Worm (Caenorhabditis elegans) whole organism, L1 larva: ENCODE measurements around the gene srj-37.

Experiments used
- C16A3.4 ChIP-seq: fragments of 150-350 bp; optimal IDR thresholded peaks from 2 replicates; lab custom pipeline; 2014; ENCODE audit warnings: missing biosample characterization, missing genetic modification characterization
- F16B12.6 ChIP-seq: fragments of 150-350 bp; optimal IDR thresholded peaks from 2 replicates; lab custom pipeline; 2014; ENCODE audit warnings: missing biosample characterization, missing genetic modification characterization
- ama-1 ChIP-seq: fragments of 150-350 bp; optimal IDR thresholded peaks from 2 replicates; lab custom pipeline; 2014
- ceh-82 ChIP-seq, 3 experiments: fragments of 150-350 bp in 1 of 3; sonication (generic microtip) in 2 of 3; optimal IDR thresholded peaks; 2 replicates each; lab custom pipeline; 2014 to 2017; ENCODE audit warnings: missing biosample characterization in 3 of 3, missing genetic modification characterization in 3 of 3
- ces-1 ChIP-seq: fragments of 150-350 bp; optimal IDR thresholded peaks from 2 replicates; lab custom pipeline; 2014; ENCODE audit warnings: missing biosample characterization, missing genetic modification reagents, missing genetic modification characterization
- dpl-1 ChIP-seq, 3 experiments: fragments of 150-350 bp in 2 of 3; sonication (generic microtip) in 1 of 3; optimal IDR thresholded peaks; 2 replicates each; lab custom pipeline; 2014 to 2017; ENCODE audit warnings: missing biosample characterization in 3 of 3, missing genetic modification characterization in 3 of 3, missing genetic modification reagents in 3 of 3
- dsc-1 ChIP-seq: sonication (generic microtip); optimal IDR thresholded peaks from 2 replicates; lab custom pipeline; 2016; ENCODE audit warnings: mild to moderate bottlenecking, missing genetic modification characterization, missing compliant biosample characterization
- efl-1 ChIP-seq, 4 experiments: fragments of 150-350 bp; optimal IDR thresholded peaks in 3 of 4; peaks in 1 of 4; 1 replicate in 1 of 4; 2 replicates in 3 of 4; lab custom pipeline; 2014; ENCODE audit warnings: missing biosample characterization in 2 of 4, missing genetic modification characterization in 2 of 4, missing genetic modification reagents in 2 of 4
- elt-3 ChIP-seq, 6 experiments: fragments of 150-350 bp in 1 of 6; sonication (generic microtip); optimal IDR thresholded peaks; 2 replicates each; lab custom pipeline; 2017 to 2018; ENCODE audit warnings: missing biosample characterization in 6 of 6, missing genetic modification characterization in 6 of 6, inconsistent platforms in 1 of 6
- ets-5 ChIP-seq: fragments of 200-800 bp; sonication (Bioruptor generic); IDR thresholded peaks from 2 replicates; pipeline ENCODE4 v1.3.6; 2022; ENCODE audit warnings: missing genetic modification characterization, missing compliant biosample characterization
- fkh-10 ChIP-seq: sonication (generic microtip); optimal IDR thresholded peaks from 2 replicates; lab custom pipeline; 2017; ENCODE audit warnings: missing biosample characterization, missing genetic modification reagents, missing genetic modification characterization
- fkh-8 ChIP-seq: sonication (generic microtip); optimal IDR thresholded peaks from 2 replicates; lab custom pipeline; 2016; ENCODE audit warnings: mild to moderate bottlenecking, missing genetic modification characterization, missing compliant biosample characterization
- grh-1 ChIP-seq: fragments of 200-800 bp; sonication (Bioruptor generic); IDR thresholded peaks from 2 replicates; pipeline ENCODE4 v1.3.6; 2022; ENCODE audit warnings: missing genetic modification reagents, missing genetic modification characterization, missing compliant biosample characterization
- hpl-2 ChIP-seq: fragments of 150-350 bp; optimal IDR thresholded peaks from 2 replicates; lab custom pipeline; 2014; ENCODE audit warnings: missing biosample characterization, missing genetic modification reagents, missing genetic modification characterization
- jun-1 ChIP-seq: fragments of 150-350 bp; optimal IDR thresholded peaks from 2 replicates; lab custom pipeline; 2014; ENCODE audit warnings: missing biosample characterization, missing genetic modification reagents, missing genetic modification characterization
- lin-15B ChIP-seq: fragments of 150-350 bp; sonication (generic microtip); optimal IDR thresholded peaks from 3 replicates; lab custom pipeline; 2014; ENCODE audit warnings: missing biosample characterization, missing genetic modification characterization
- lin-39 ChIP-seq: fragments of 150-350 bp; optimal IDR thresholded peaks from 2 replicates; lab custom pipeline; 2014; ENCODE audit warnings: missing biosample characterization, missing genetic modification reagents, missing genetic modification characterization
- lsy-2 ChIP-seq, 2 experiments: fragments of 150-350 bp; optimal IDR thresholded peaks; 2 replicates each; lab custom pipeline; 2014; ENCODE audit warnings: missing biosample characterization in 2 of 2, missing genetic modification characterization in 2 of 2
- mab-9 ChIP-seq: fragments of 200-800 bp; sonication (Bioruptor generic); IDR thresholded peaks from 2 replicates; pipeline ENCODE4 v1.3.6; 2022; ENCODE audit warnings: missing genetic modification reagents, missing genetic modification characterization, missing compliant biosample characterization
- mdl-1 ChIP-seq, 2 experiments: fragments of 150-350 bp; optimal IDR thresholded peaks; 2 replicates each; lab custom pipeline; 2014 to 2017; ENCODE audit warnings: missing biosample characterization in 2 of 2, missing genetic modification characterization in 2 of 2, inconsistent platforms in 1 of 2
- mef-2 ChIP-seq: fragments of 150-350 bp; optimal IDR thresholded peaks from 2 replicates; lab custom pipeline; 2014; ENCODE audit warnings: missing biosample characterization, missing genetic modification characterization
- mep-1 ChIP-seq: fragments of 150-350 bp; optimal IDR thresholded peaks from 2 replicates; lab custom pipeline; 2014; ENCODE audit warnings: missing biosample characterization, missing genetic modification characterization
- nhr-12 ChIP-seq: sonication (generic microtip); optimal IDR thresholded peaks from 2 replicates; lab custom pipeline; 2017; ENCODE audit warnings: missing biosample characterization, missing genetic modification characterization
- nhr-19 ChIP-seq: fragments of 200-800 bp; sonication (Bioruptor generic); conservative IDR thresholded peaks from 2 replicates; pipeline ENCODE4 v1.3.6; 2022; ENCODE audit warnings: missing genetic modification characterization, missing compliant biosample characterization
- nhr-20 ChIP-seq: sonication (generic microtip); optimal IDR thresholded peaks from 2 replicates; lab custom pipeline; 2016; ENCODE audit warnings: mild to moderate bottlenecking, missing genetic modification characterization, missing compliant biosample characterization
- nhr-237 ChIP-seq: fragments of 150-350 bp; optimal IDR thresholded peaks from 2 replicates; lab custom pipeline; 2014; ENCODE audit warnings: missing biosample characterization, missing genetic modification characterization
- nhr-28 ChIP-seq: fragments of 150-350 bp; optimal IDR thresholded peaks from 2 replicates; lab custom pipeline; 2014; ENCODE audit warnings: missing biosample characterization, missing genetic modification characterization
- nhr-76 ChIP-seq: sonication (generic microtip); optimal IDR thresholded peaks from 2 replicates; lab custom pipeline; 2017; ENCODE audit warnings: missing biosample characterization, missing genetic modification characterization
- nhr-77 ChIP-seq: fragments of 150-350 bp; optimal IDR thresholded peaks from 2 replicates; lab custom pipeline; 2014; ENCODE audit warnings: missing biosample characterization, missing genetic modification characterization
- nhr-90 ChIP-seq: sonication (generic microtip); optimal IDR thresholded peaks from 2 replicates; lab custom pipeline; 2016; ENCODE audit warnings: mild to moderate bottlenecking, missing genetic modification characterization, missing compliant biosample characterization; ENCODE audit not compliant: poor library complexity
- pag-3 ChIP-seq: sonication (generic microtip); optimal IDR thresholded peaks from 2 replicates; lab custom pipeline; 2017; ENCODE audit warnings: missing genetic modification characterization, mild to moderate bottlenecking, missing compliant biosample characterization, antibody characterized with exemption, borderline replicate concordance; ENCODE audit not compliant: insufficient read depth
- rnt-1 ChIP-seq: sonication (generic microtip); optimal IDR thresholded peaks from 2 replicates; lab custom pipeline; 2016; ENCODE audit warnings: mild to moderate bottlenecking, missing genetic modification characterization, moderate library complexity, missing compliant biosample characterization
- snu-23 ChIP-seq: sonication (generic microtip); optimal IDR thresholded peaks from 2 replicates; lab custom pipeline; 2016; ENCODE audit warnings: missing genetic modification characterization, missing compliant biosample characterization
- sox-4 ChIP-seq: sonication (generic microtip); optimal IDR thresholded peaks from 2 replicates; lab custom pipeline; 2016; ENCODE audit warnings: missing genetic modification characterization, missing compliant biosample characterization
- swsn-7 ChIP-seq: sonication (generic microtip); optimal IDR thresholded peaks from 2 replicates; lab custom pipeline; 2016; ENCODE audit warnings: missing genetic modification characterization, missing compliant biosample characterization
- tlp-1 ChIP-seq: fragments of 150-350 bp; optimal IDR thresholded peaks from 2 replicates; lab custom pipeline; 2014; ENCODE audit warnings: missing biosample characterization, missing genetic modification characterization
- unc-130 ChIP-seq: fragments of 150-350 bp; optimal IDR thresholded peaks from 2 replicates; lab custom pipeline; 2017; ENCODE audit warnings: missing biosample characterization, missing genetic modification characterization, inconsistent platforms
- unc-86 ChIP-seq: sonication (generic microtip); optimal IDR thresholded peaks from 2 replicates; lab custom pipeline; 2016; ENCODE audit warnings: missing genetic modification characterization, missing compliant biosample characterization
- unc-98 ChIP-seq: fragments of 200-800 bp; sonication (Bioruptor generic); IDR thresholded peaks from 2 replicates; pipeline ENCODE4 v1.3.6; 2022; ENCODE audit warnings: missing genetic modification characterization, missing compliant biosample characterization
- xbp-1 ChIP-seq: sonication (generic microtip); optimal IDR thresholded peaks from 2 replicates; lab custom pipeline; 2016; ENCODE audit warnings: missing genetic modification characterization, missing compliant biosample characterization

The srj-37 gene

DNA sequence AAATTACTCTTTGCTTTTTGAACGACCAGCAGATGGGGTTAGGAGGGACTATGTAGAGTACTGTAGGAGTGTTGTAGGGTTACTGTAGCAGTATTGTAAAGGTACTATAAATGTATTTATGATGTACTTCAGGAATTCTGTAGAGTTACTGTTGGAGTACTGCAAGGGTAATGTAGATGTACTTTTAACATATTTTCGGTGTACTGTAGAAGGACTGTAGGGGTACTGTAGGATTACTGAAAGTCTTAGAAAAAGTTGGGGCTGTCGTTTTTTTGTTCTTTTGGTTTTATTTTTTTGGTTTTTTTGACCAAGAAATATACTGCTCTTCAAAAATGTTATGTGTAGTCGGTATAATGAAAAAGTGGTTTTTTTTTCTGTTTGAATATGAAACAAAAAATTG lies 39.8 kb upstream of the srj-37 start:
- TF ChIP-seq dpl-1 (GFP tag; optimal IDR thresholded peaks at IDR 0.05; lab: Kevin White, UChicago) (no peak), fkh-8 (tag; lab: Kevin White, UChicago) (no peak), mef-2 (tag; lab: Kevin White, UChicago) (no peak), lin-39 (tag; lab: Kevin White, UChicago) (no peak)

DNA sequence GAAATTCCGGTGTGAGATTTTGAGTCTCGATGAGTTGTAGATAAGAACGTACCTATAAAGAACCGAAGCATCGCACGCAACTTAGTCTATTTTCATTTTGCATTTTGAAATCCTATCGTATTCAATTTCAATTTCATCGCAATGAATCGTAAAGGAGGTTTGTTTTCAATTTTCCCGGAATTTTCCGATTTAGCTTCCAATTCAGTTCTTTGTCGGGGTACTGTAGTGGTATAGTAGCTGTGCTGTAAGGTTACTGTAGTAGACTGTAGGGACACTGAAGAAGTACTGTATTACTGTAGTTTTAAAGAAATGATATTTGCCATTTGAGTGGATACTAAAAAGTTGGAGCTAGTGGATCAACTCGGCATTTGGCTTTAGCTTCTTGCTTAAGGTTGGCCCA lies 38.6 kb upstream of the srj-37 start:
- TF ChIP-seq efl-1 (optimal IDR thresholded peaks at IDR 0.05; lab: Kevin White, UChicago): no peak
- TF ChIP-seq efl-1 (GFP tag; optimal IDR thresholded peaks at IDR 0.05 in 1 of 2; lab: Kevin White, UChicago): peak in 1 of 2 experiments; percentile 3
- TF ChIP-seq pag-3: no peak
- TF ChIP-seq unc-130 (tag; lab: Kevin White, UChicago): no peak

DNA sequence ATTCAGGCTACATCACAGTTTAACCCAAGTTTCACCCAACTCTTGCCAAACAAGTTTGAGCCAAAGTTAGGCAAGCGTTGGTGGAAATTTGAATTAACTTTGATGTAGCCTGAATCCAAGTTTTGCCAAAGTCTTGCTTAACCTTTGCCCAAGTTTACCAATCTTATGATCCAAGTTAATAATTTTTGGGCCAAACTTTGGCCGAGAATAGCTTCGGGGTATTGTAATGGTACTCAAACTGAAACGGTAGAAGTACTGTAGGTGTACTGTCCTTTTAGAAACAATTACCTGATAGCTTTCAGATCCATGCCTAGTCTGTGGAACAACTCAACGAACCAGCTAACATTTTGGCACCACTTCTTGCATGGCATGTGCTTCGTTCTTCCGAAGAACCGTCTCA lies 38.2 kb upstream of the srj-37 start, which contains the start of gene nhr-251:
nhr-251 (plus strand) TSS at position 301 of the 400 bp plus-strand sequence.
- TF ChIP-seq tlp-1 (tag; lab: Kevin White, UChicago): no peak
- TF ChIP-seq jun-1: no peak
- TF ChIP-seq ceh-82 (tag; optimal IDR thresholded peaks at IDR 0.05; lab: Kevin White, UChicago): no peak
- no peak for TF ChIP-seq ets-5
- no peak for TF ChIP-seq nhr-76 (tag; lab: Kevin White, UChicago)
- TF ChIP-seq snu-23: no peak
- no peak for TF ChIP-seq mdl-1 (tag; optimal IDR thresholded peaks at IDR 0.05; lab: Kevin White, UChicago)
- no peak for TF ChIP-seq F16B12.6 (tag; lab: Kevin White, UChicago)
- no peak for TF ChIP-seq fkh-10 (GFP tag; lab: Kevin White, UChicago)
- no peak for TF ChIP-seq nhr-28 (tag; lab: Kevin White, UChicago)
- TF ChIP-seq sox-4 (tag; lab: Kevin White, UChicago): no peak
- TF ChIP-seq nhr-90 (tag; lab: Kevin White, UChicago): no peak
- TF ChIP-seq hpl-2 (GFP tag; lab: Kevin White, UChicago): no peak
- TF ChIP-seq nhr-77 (tag; lab: Kevin White, UChicago): no peak
- no peak for TF ChIP-seq mab-9 (GFP tag; lab: Robert Waterston, UW)
- TF ChIP-seq dsc-1 (tag; lab: Kevin White, UChicago): no peak

- no peak for TF ChIP-seq pag-3
- no peak for TF ChIP-seq lsy-2 (tag; optimal IDR thresholded peaks at IDR 0.05; lab: Kevin White, UChicago)
- no peak for TF ChIP-seq ama-1
- TF ChIP-seq lin-39 (tag; lab: Kevin White, UChicago): no peak
- TF ChIP-seq unc-86 (tag; lab: Kevin White, UChicago): no peak
- TF ChIP-seq C16A3.4 (tag; lab: Kevin White, UChicago): no peak
- no peak for TF ChIP-seq nhr-12 (tag; lab: Kevin White, UChicago)
- no peak for TF ChIP-seq xbp-1 (tag; lab: Kevin White, UChicago)
- no peak for TF ChIP-seq snu-23
Observed at ce11 chrV:604105-604504, 34.3 kb upstream of the srj-37 start, which contains the start of gene srlf-37. TSS of gene srlf-37 (minus strand) at chrV:604205.

DNA sequence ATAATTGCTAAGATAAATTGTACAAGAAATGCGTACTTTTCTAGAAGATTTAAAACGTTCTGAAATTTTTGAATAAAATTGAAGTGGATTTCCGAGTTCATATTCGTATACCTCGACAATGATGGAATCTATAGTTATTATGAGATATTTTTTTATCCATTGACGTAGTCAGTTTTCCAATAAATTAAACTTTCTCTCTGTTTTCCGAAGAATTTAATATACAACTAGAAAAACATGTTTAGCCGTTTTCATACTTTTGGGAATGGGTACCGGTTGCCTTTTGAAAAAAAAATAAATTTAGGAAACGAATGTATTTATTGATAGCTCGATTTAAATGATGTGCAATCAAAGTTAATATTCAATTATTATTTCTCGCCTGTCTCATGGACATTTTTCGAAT lies 29.6 kb upstream of the srj-37 start, which contains the start of gene srw-109:
srw-109 (minus strand) TSS at position 101 of the 400 bp plus-strand sequence.
- TF ChIP-seq mef-2 (tag; lab: Kevin White, UChicago): no peak
- no peak for TF ChIP-seq swsn-7 (tag; lab: Kevin White, UChicago)
- no peak for TF ChIP-seq nhr-237
- TF ChIP-seq nhr-20 (tag; lab: Kevin White, UChicago): no peak
- TF ChIP-seq unc-98 (GFP tag; lab: Robert Waterston, UW): no peak
- no peak for TF ChIP-seq ces-1 (GFP tag; lab: Kevin White, UChicago)
- TF ChIP-seq elt-3 (tag; optimal IDR thresholded peaks at IDR 0.05; lab: Kevin White, UChicago): no peak
- no peak for TF ChIP-seq dsc-1 (tag; lab: Kevin White, UChicago)
- TF ChIP-seq rnt-1 (tag; lab: Kevin White, UChicago): no peak
- TF ChIP-seq nhr-90 (tag; lab: Kevin White, UChicago): no peak
- TF ChIP-seq grh-1 (GFP tag; lab: Robert Waterston, UW): no peak
- no peak for TF ChIP-seq unc-86 (tag; lab: Kevin White, UChicago)
- no peak for TF ChIP-seq lin-15B (tag; lab: Kevin White, UChicago)
- no peak for TF ChIP-seq lsy-2 (tag; optimal IDR thresholded peaks at IDR 0.05; lab: Kevin White, UChicago)
- no peak for TF ChIP-seq hpl-2 (GFP tag; lab: Kevin White, UChicago)
- no peak for TF ChIP-seq mep-1
- no peak for TF ChIP-seq unc-130 (tag; lab: Kevin White, UChicago)
- TF ChIP-seq nhr-19 (GFP tag; lab: Robert Waterston, UW): no peak
